Worm (Caenorhabditis elegans) whole organism, mixed stage, embryonic: ENCODE data around the gene srx-93.
"Not testable (repeated sequence)": the region's sequence is repeated elsewhere in the genome, so short reads cannot be mapped to it uniquely, and the experiment has no call there.

Experiments used
- M03D4.4 ChIP-seq: sonication (generic microtip); optimal IDR thresholded peaks from 2 replicates; lab custom pipeline; 2017; ENCODE audit warnings: mild to moderate bottlenecking, missing genetic modification characterization, missing compliant biosample characterization
- bed-3 ChIP-seq: fragments of 200-800 bp; sonication (Bioruptor generic); optimal IDR thresholded peaks from 3 replicates; lab custom pipeline; 2018; ENCODE audit warnings: mild to moderate bottlenecking, missing genetic modification characterization, moderate library complexity, missing compliant biosample characterization
- ceh-83 ChIP-seq: fragments of 200-800 bp; sonication (Bioruptor generic); optimal IDR thresholded peaks from 2 replicates; lab custom pipeline; 2018; ENCODE audit warnings: mild to moderate bottlenecking, missing genetic modification characterization, missing compliant biosample characterization
- drap-1 ChIP-seq: fragments of 200-800 bp; sonication (Bioruptor generic); optimal IDR thresholded peaks from 3 replicates; lab custom pipeline; 2018; ENCODE audit warnings: mild to moderate bottlenecking, missing genetic modification characterization, missing compliant biosample characterization
- elt-3 ChIP-seq: fragments of 150-350 bp; optimal IDR thresholded peaks from 2 replicates; lab custom pipeline; 2014; ENCODE audit warnings: missing biosample characterization, missing genetic modification characterization
- flh-1 ChIP-seq: fragments of 200-800 bp; sonication (Bioruptor generic); optimal IDR thresholded peaks from 2 replicates; lab custom pipeline; 2018; ENCODE audit warnings: mild to moderate bottlenecking, missing genetic modification characterization, moderate library complexity, missing compliant biosample characterization
- ham-2 ChIP-seq: fragments of 200-800 bp; sonication (Bioruptor generic); optimal IDR thresholded peaks from 2 replicates; lab custom pipeline; 2018; ENCODE audit warnings: mild to moderate bottlenecking, missing genetic modification characterization, missing compliant biosample characterization
- mab-5 ChIP-seq: fragments of 150-350 bp; optimal IDR thresholded peaks from 2 replicates; lab custom pipeline; 2014; ENCODE audit warnings: missing biosample characterization, missing genetic modification characterization
- mep-1 ChIP-seq: fragments of 150-350 bp; optimal IDR thresholded peaks from 2 replicates; lab custom pipeline; 2017; ENCODE audit warnings: missing biosample characterization, missing genetic modification reagents, missing genetic modification characterization, inconsistent platforms
- mls-2 ChIP-seq: sonication (generic microtip); optimal IDR thresholded peaks from 2 replicates; lab custom pipeline; 2016; ENCODE audit warnings: mild to moderate bottlenecking, missing genetic modification characterization, moderate library complexity, missing compliant biosample characterization
- nhr-2 ChIP-seq: fragments of 150-350 bp; optimal IDR thresholded peaks from 2 replicates; lab custom pipeline; 2014; ENCODE audit warnings: missing biosample characterization, missing genetic modification characterization
- pha-4 ChIP-seq: fragments of 150-350 bp; optimal IDR thresholded peaks from 2 replicates; lab custom pipeline; 2018; ENCODE audit warnings: missing biosample characterization, missing genetic modification reagents, missing genetic modification characterization
- sem-2 ChIP-seq: fragments of 200-800 bp; sonication (Bioruptor generic); optimal IDR thresholded peaks from 2 replicates; lab custom pipeline; 2018; ENCODE audit warnings: mild to moderate bottlenecking, missing genetic modification characterization, missing compliant biosample characterization
- snpc-4 ChIP-seq: fragments of 150-350 bp; optimal IDR thresholded peaks from 2 replicates; lab custom pipeline; 2014; ENCODE audit warnings: missing biosample characterization, missing genetic modification characterization
- unc-62 ChIP-seq: fragments of 150-350 bp; optimal IDR thresholded peaks from 2 replicates; lab custom pipeline; 2014; ENCODE audit warnings: missing biosample characterization, missing genetic modification reagents, missing genetic modification characterization
- zip-8 ChIP-seq: fragments of 150-350 bp; optimal IDR thresholded peaks from 2 replicates; lab custom pipeline; 2014; ENCODE audit warnings: missing biosample characterization, missing genetic modification characterization

srx-93 gene

DNA sequence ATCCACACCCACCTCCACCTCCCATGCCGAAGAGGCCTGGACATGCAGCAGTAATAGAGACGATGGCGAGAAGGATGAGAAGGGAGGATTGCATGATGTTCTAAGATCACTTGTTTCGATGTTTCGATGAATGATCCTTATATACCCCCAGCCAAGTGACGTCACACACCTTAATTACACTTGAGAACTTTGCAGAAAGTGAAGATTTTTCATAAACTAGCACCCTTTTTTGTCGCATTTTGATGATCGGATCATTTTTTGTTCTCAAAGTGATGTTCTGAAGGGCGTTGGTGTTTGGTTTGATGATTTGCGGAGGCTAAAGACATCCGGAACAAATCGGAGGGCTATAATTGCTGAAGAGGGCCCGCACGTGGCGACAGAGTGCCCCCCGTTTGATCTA lies 44.7 kb downstream of the srx-93 start, which contains the start of gene grl-27:
Gene grl-27, minus strand, starts transcription at position 101 of the 400 bp plus-strand sequence.
- TF ChIP-seq sem-2 (GFP tag; lab: Kevin White, UChicago) (no peak), flh-1 (GFP tag; lab: Kevin White, UChicago) (no peak), zip-8 (tag; lab: Kevin White, UChicago) (no peak), elt-3 (tag; lab: Kevin White, UChicago) (no peak), snpc-4 (tag; lab: Kevin White, UChicago) (no peak), nhr-2 (no peak), pha-4 (tag; lab: Kevin White, UChicago) (no peak), ham-2 (GFP tag; lab: Kevin White, UChicago) (no peak), drap-1 (GFP tag; lab: Kevin White, UChicago) (no peak), M03D4.4 (tag; lab: Kevin White, UChicago) (no peak), ceh-83 (GFP tag; lab: Kevin White, UChicago) (no peak), unc-62 (GFP tag; lab: Kevin White, UChicago) (no peak), mls-2 (tag; lab: Kevin White, UChicago) (no peak)

DNA sequence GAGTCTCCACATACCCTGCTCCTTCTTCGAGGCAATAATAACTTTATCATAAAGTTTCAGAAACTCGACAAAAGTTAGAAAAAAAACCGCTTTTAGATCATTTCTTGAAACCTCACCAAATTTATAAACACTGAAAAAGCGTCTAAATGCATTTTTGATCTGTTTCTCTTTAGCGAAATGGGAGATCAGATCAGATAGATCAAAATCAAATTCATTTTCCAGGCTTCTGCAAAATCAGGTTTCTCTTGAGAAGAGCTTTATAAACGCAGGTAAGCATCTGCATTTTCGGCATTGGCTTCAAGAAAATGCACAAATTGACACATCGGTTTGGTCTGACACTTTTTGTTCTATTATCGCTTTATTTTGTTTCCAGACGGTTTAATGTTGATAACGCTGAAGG lies 48.1 kb downstream of the srx-93 start, which contains the start of gene F40C5.1:
Gene F40C5.1, plus strand, starts transcription at position 301 of the 400 bp plus-strand sequence.
- TF ChIP-seq bed-3 (GFP tag; lab: Kevin White, UChicago); mab-5 (tag; lab: Kevin White, UChicago); sem-2 (GFP tag; lab: Kevin White, UChicago): not testable (repeated sequence)

DNA sequence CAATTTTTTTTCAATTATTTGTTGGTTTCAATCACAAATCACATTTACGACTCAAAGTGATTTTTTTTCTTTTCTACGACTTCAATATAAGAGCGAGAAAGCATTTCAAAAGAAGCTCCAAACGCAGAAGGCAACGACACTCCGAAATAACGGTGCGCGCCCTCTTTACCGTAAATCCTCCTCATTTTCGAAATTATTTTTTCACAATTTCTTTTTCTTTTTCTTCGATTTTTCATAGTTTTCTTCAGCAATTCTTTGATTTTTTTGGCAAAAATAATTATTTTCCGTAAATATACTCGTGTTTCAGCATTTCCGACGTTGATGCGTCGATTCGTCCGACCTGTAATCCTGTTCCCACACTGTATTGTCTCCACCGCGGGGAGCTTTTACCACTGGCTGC lies 49.8 kb downstream of the srx-93 start, which contains the start of gene F40C5.2:
Gene F40C5.2, plus strand, starts transcription at position 301 of the 400 bp plus-strand sequence.
- TF ChIP-seq mep-1 (tag; lab: Kevin White, UChicago); zip-8 (tag; lab: Kevin White, UChicago); sem-2 (GFP tag; lab: Kevin White, UChicago): not testable (repeated sequence)
